Fruit fly (Drosophila melanogaster) whole organism, embryonic: Measurements from ENCODE around the gene Gprk2.

ENCODE experiments used
- Bdp1 ChIP-seq: fragments of 200-800 bp; sonication (Bioruptor generic); optimal IDR thresholded peaks from 3 replicates; lab custom pipeline; 2016; ENCODE audit warnings: missing biosample characterization, missing genetic modification characterization
- CG17802 ChIP-seq: fragments of 200-800 bp; sonication (Bioruptor generic); optimal IDR thresholded peaks from 2 replicates; lab custom pipeline; 2018; ENCODE audit warnings: missing biosample characterization, mild to moderate bottlenecking, missing genetic modification characterization, moderate library complexity
- CG7786 ChIP-seq: fragments of 200-800 bp; sonication (Bioruptor generic); optimal IDR thresholded peaks from 2 replicates; lab custom pipeline; 2016; ENCODE audit warnings: missing biosample characterization, missing genetic modification characterization
- CG7928 ChIP-seq: fragments of 200-800 bp; sonication (Bioruptor generic); optimal IDR thresholded peaks from 2 replicates; lab custom pipeline; 2017; ENCODE audit warnings: missing biosample characterization, mild to moderate bottlenecking, missing genetic modification characterization
- Nf-YB ChIP-seq: fragments of 200-800 bp; sonication (Bioruptor generic); optimal IDR thresholded peaks from 3 replicates; lab custom pipeline; 2019; ENCODE audit warnings: missing biosample characterization, mild to moderate bottlenecking, missing genetic modification characterization, moderate library complexity
- chif ChIP-seq, 2 experiments: fragments of 200-800 bp; sonication (Bioruptor generic); optimal IDR thresholded peaks; 3 replicates each; lab custom pipeline; 2016; ENCODE audit warnings: missing biosample characterization in 2 of 2, missing genetic modification characterization in 2 of 2
- chm ChIP-seq: fragments of 200-800 bp; sonication (Bioruptor generic); IDR thresholded peaks from 2 replicates; pipeline ENCODE4 v1.3.6; 2022; ENCODE audit warnings: missing biosample characterization, missing genetic modification characterization
- corto ChIP-seq: fragments of 200-800 bp; sonication (Bioruptor generic); optimal IDR thresholded peaks from 2 replicates; lab custom pipeline; 2016; ENCODE audit warnings: missing biosample characterization, mild to moderate bottlenecking, missing genetic modification characterization, moderate library complexity
- danr ChIP-seq: fragments of 200-800 bp; sonication (Bioruptor generic); IDR thresholded peaks from 2 replicates; pipeline ENCODE4 v1.3.6; 2022; ENCODE audit warnings: missing biosample characterization, missing genetic modification characterization
- emc ChIP-seq: fragments of 200-800 bp; sonication (Bioruptor generic); optimal IDR thresholded peaks from 2 replicates; lab custom pipeline; 2016; ENCODE audit warnings: missing biosample characterization, missing genetic modification characterization
- fru ChIP-seq: fragments of >200 bp; optimal IDR thresholded peaks from 2 replicates; lab custom pipeline; 2017
- nau ChIP-seq: fragments of 200-800 bp; sonication (Bioruptor generic); optimal IDR thresholded peaks from 3 replicates; lab custom pipeline; 2017; ENCODE audit warnings: missing biosample characterization, mild to moderate bottlenecking, missing genetic modification characterization, missing genetic modification reagents
- sisA ChIP-seq: fragments of 200-800 bp; sonication (Bioruptor generic); IDR thresholded peaks from 2 replicates; pipeline ENCODE4 v1.3.6; 2022; ENCODE audit warnings: missing biosample characterization, missing genetic modification characterization
- sna ChIP-seq: fragments of 200-800 bp; sonication (Bioruptor generic); IDR thresholded peaks from 2 replicates; pipeline ENCODE4 v1.3.6; 2022; ENCODE audit warnings: missing biosample characterization, missing genetic modification characterization; ENCODE audit not compliant: partially characterized antibody

DNA sequence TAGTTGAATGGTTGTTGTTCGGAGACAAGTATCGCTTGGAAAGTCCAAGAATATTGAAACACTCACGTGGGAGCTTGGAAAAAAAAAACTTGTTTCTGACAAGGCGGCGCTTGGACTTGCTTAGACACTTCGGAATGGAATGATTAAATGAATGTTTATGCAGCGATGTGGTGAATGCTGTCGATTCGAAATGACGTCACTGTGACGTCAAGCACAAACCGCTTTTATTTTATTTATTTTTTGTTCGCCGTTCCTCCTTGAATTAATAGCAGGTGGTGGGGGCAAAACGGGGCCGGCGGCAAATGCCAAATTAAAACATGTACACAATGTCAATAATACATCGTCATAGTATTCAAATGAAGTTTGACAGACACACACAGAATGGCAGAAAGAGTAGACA, 14.5 kb downstream of the Gprk2 start:
- TF ChIP-seq fru (lab: Kevin White, UChicago): no peak
- no peak for TF ChIP-seq sisA (GFP tag; lab: Robert Waterston, UW)
- no peak for TF ChIP-seq CG17802
- TF ChIP-seq nau (GFP tag; lab: Kevin White, UChicago): no peak
- no peak for TF ChIP-seq chm (GFP tag; lab: Robert Waterston, UW)
- no peak for TF ChIP-seq chif (GFP tag; optimal IDR thresholded peaks at IDR 0.05; lab: Kevin White, UChicago)
- no peak for TF ChIP-seq sna
- TF ChIP-seq CG7786 (GFP tag; lab: Kevin White, UChicago): no peak
- no peak for TF ChIP-seq CG7928 (GFP tag; lab: Kevin White, UChicago)
- TF ChIP-seq corto (GFP tag; lab: Kevin White, UChicago): no peak
- TF ChIP-seq danr: no peak
- TF ChIP-seq emc (GFP tag; lab: Kevin White, UChicago): no peak
- TF ChIP-seq Nf-YB (GFP tag; lab: Kevin White, UChicago): no peak
- no peak for TF ChIP-seq Bdp1 (GFP tag; lab: Kevin White, UChicago)
